Worm (Caenorhabditis elegans) whole organism, L2 larva: ENCODE measurements around the gene srm-1.
"Not testable (repeated sequence)": the region's sequence is repeated elsewhere in the genome, so short reads cannot be mapped to it uniquely, and the experiment has no call there.

Experiments used
- F13H6.1 ChIP-seq: sonication (generic microtip); optimal IDR thresholded peaks from 2 replicates; lab custom pipeline; 2016; ENCODE audit warnings: missing genetic modification characterization, missing compliant biosample characterization
- R02D3.7 ChIP-seq: fragments of 150-350 bp; optimal IDR thresholded peaks from 2 replicates; lab custom pipeline; 2014; ENCODE audit warnings: missing biosample characterization, missing genetic modification characterization
- Y55F3AM.14 ChIP-seq: fragments of 200-800 bp; sonication (Bioruptor generic); optimal IDR thresholded peaks from 2 replicates; lab custom pipeline; 2018; ENCODE audit warnings: mild to moderate bottlenecking, missing genetic modification characterization, missing compliant biosample characterization
- ZK546.5 ChIP-seq: sonication (generic microtip); optimal IDR thresholded peaks from 2 replicates; lab custom pipeline; 2017; ENCODE audit warnings: missing biosample characterization, missing genetic modification characterization
- alr-1 ChIP-seq: fragments of 150-350 bp; optimal IDR thresholded peaks from 2 replicates; lab custom pipeline; 2014; ENCODE audit warnings: missing biosample characterization, missing genetic modification characterization
- aly-2 ChIP-seq: fragments of 150-350 bp; optimal IDR thresholded peaks from 2 replicates; lab custom pipeline; 2014; ENCODE audit warnings: missing biosample characterization, missing genetic modification characterization
- ama-1 ChIP-seq: fragments of 150-350 bp; optimal IDR thresholded peaks from 2 replicates; lab custom pipeline; 2018; ENCODE audit warnings: inconsistent platforms
- blmp-1 ChIP-seq: sonication (generic microtip); optimal IDR thresholded peaks from 2 replicates; lab custom pipeline; 2017; ENCODE audit warnings: missing genetic modification characterization, mild to moderate bottlenecking, missing compliant biosample characterization, antibody characterized with exemption, moderate library complexity; ENCODE audit not compliant: insufficient read depth
- ceh-82 ChIP-seq: fragments of 150-350 bp; optimal IDR thresholded peaks from 2 replicates; lab custom pipeline; 2014; ENCODE audit warnings: missing biosample characterization, missing genetic modification characterization
- crh-2 ChIP-seq: sonication (generic microtip); optimal IDR thresholded peaks from 2 replicates; lab custom pipeline; 2017; ENCODE audit warnings: missing biosample characterization, missing genetic modification characterization
- dmd-4 ChIP-seq: sonication (generic microtip); optimal IDR thresholded peaks from 2 replicates; lab custom pipeline; 2017; ENCODE audit warnings: missing biosample characterization, missing genetic modification characterization
- egl-27 ChIP-seq: sonication (generic microtip); optimal IDR thresholded peaks from 3 replicates; lab custom pipeline; 2017; ENCODE audit warnings: missing biosample characterization, missing genetic modification reagents, missing genetic modification characterization
- elt-3 ChIP-seq: sonication (generic microtip); optimal IDR thresholded peaks from 2 replicates; lab custom pipeline; 2017; ENCODE audit warnings: missing biosample characterization, missing genetic modification characterization
- fos-1 ChIP-seq: fragments of 150-350 bp; optimal IDR thresholded peaks from 2 replicates; lab custom pipeline; 2014; ENCODE audit warnings: missing biosample characterization, missing genetic modification characterization
- lin-11 ChIP-seq: fragments of 150-350 bp; sonication (generic microtip); optimal IDR thresholded peaks from 2 replicates; lab custom pipeline; 2014; ENCODE audit warnings: missing biosample characterization, missing genetic modification characterization, inconsistent platforms, mixed read lengths
- lin-13 ChIP-seq: fragments of 150-350 bp; optimal IDR thresholded peaks from 2 replicates; lab custom pipeline; 2014; ENCODE audit warnings: missing biosample characterization, missing genetic modification reagents, missing genetic modification characterization
- mab-5 ChIP-seq: fragments of 150-350 bp; optimal IDR thresholded peaks from 2 replicates; lab custom pipeline; 2014; ENCODE audit warnings: missing biosample characterization, missing genetic modification characterization
- mbf-1 ChIP-seq: sonication (generic microtip); optimal IDR thresholded peaks from 2 replicates; lab custom pipeline; 2017; ENCODE audit warnings: missing biosample characterization, missing genetic modification characterization
- mdl-1 ChIP-seq, 2 experiments: fragments of 150-350 bp in 1 of 2; sonication (generic microtip) in 1 of 2; optimal IDR thresholded peaks; 2 replicates each; lab custom pipeline; 2017; ENCODE audit warnings: missing biosample characterization in 2 of 2, missing genetic modification characterization in 2 of 2
- nhr-11 ChIP-seq: fragments of 150-350 bp; optimal IDR thresholded peaks from 2 replicates; lab custom pipeline; 2014; ENCODE audit warnings: missing biosample characterization, missing genetic modification characterization
- nhr-12 ChIP-seq: fragments of 150-350 bp; optimal IDR thresholded peaks from 2 replicates; lab custom pipeline; 2014; ENCODE audit warnings: missing biosample characterization, missing genetic modification characterization
- nhr-129 ChIP-seq: fragments of 150-350 bp; optimal IDR thresholded peaks from 2 replicates; lab custom pipeline; 2014; ENCODE audit warnings: missing biosample characterization, missing genetic modification characterization
- nhr-237 ChIP-seq: fragments of 150-350 bp; optimal IDR thresholded peaks from 2 replicates; lab custom pipeline; 2014; ENCODE audit warnings: missing biosample characterization, missing genetic modification characterization
- nhr-25 ChIP-seq: fragments of 150-350 bp; sonication (generic microtip); optimal IDR thresholded peaks from 3 replicates; lab custom pipeline; 2014; ENCODE audit warnings: missing biosample characterization, missing genetic modification characterization
- nhr-77 ChIP-seq: fragments of 150-350 bp; optimal IDR thresholded peaks from 2 replicates; lab custom pipeline; 2014; ENCODE audit warnings: missing biosample characterization, missing genetic modification characterization
- peb-1 ChIP-seq: fragments of 150-350 bp; optimal IDR thresholded peaks from 2 replicates; lab custom pipeline; 2014; ENCODE audit warnings: missing biosample characterization, missing genetic modification characterization
- sem-4 ChIP-seq: fragments of 150-350 bp; optimal IDR thresholded peaks from 2 replicates; lab custom pipeline; 2014; ENCODE audit warnings: missing biosample characterization, missing genetic modification reagents, missing genetic modification characterization
- skn-1 ChIP-seq: sonication (generic microtip); optimal IDR thresholded peaks from 2 replicates; lab custom pipeline; 2017; ENCODE audit warnings: missing biosample characterization, missing genetic modification characterization
- sma-3 ChIP-seq: sonication (generic microtip); optimal IDR thresholded peaks from 2 replicates; lab custom pipeline; 2016; ENCODE audit warnings: missing genetic modification reagents, missing genetic modification characterization, missing compliant biosample characterization
- unc-39 ChIP-seq: fragments of 150-350 bp; optimal IDR thresholded peaks from 2 replicates; lab custom pipeline; 2014; ENCODE audit warnings: missing biosample characterization, missing genetic modification characterization
- unc-62 ChIP-seq: fragments of 150-350 bp; optimal IDR thresholded peaks from 2 replicates; lab custom pipeline; 2014; ENCODE audit warnings: missing biosample characterization, missing genetic modification reagents, missing genetic modification characterization
- zag-1 ChIP-seq: fragments of 150-350 bp; optimal IDR thresholded peaks from 2 replicates; lab custom pipeline; 2014; ENCODE audit warnings: missing biosample characterization, missing genetic modification characterization
- ztf-11 ChIP-seq: sonication (generic microtip); optimal IDR thresholded peaks from 2 replicates; lab custom pipeline; 2017; ENCODE audit warnings: missing biosample characterization, missing genetic modification characterization
- ztf-4 ChIP-seq: fragments of 150-350 bp; optimal IDR thresholded peaks from 2 replicates; lab custom pipeline; 2014; ENCODE audit warnings: missing biosample characterization, missing genetic modification characterization

The srm-1 gene

ce11 chrIV:4995842-4996241 is 16.5 kb upstream of the srm-1 start, which contains the start of gene ssq-2:
TSS of gene ssq-2 (plus strand) at chrIV:4996142.
- TF ChIP-seq ztf-11 (tag; lab: Kevin White, UChicago) (no peak), nhr-77 (tag; lab: Kevin White, UChicago) (no peak), crh-2 (tag; lab: Kevin White, UChicago) (no peak), nhr-25 (tag; lab: Kevin White, UChicago) (no peak), mab-5 (tag; lab: Kevin White, UChicago) (no peak)

- TF ChIP-seq peb-1 (no peak), fos-1 (no peak), ztf-4 (no peak), ceh-82 (tag; lab: Kevin White, UChicago) (no peak), nhr-237 (no peak), aly-2 (tag; lab: Kevin White, UChicago) (no peak), Y55F3AM.14 (no peak), dmd-4 (tag; lab: Kevin White, UChicago) (no peak), skn-1 (tag; lab: Kevin White, UChicago) (no peak), nhr-25 (tag; lab: Kevin White, UChicago) (no peak), mab-5 (tag; lab: Kevin White, UChicago) (no peak), zag-1 (tag; lab: Kevin White, UChicago) (no peak), nhr-129 (tag; lab: Kevin White, UChicago) (no peak), sem-4 (tag; lab: Kevin White, UChicago) (no peak)
These were observed 15.4 kb upstream of the srm-1 start for ce11 chrIV:4996956-4997355.

ce11 chrIV:5002448-5002847 is 9.9 kb upstream of the srm-1 start, which contains the start of gene pes-1:
TSS of gene pes-1 (plus strand) at chrIV:5002748.
- TF ChIP-seq sma-3 (no peak), lin-11 (tag; lab: Kevin White, UChicago) (no peak), mab-5 (tag; lab: Kevin White, UChicago) (no peak), fos-1 (no peak), dmd-4 (tag; lab: Kevin White, UChicago) (no peak)
- TF ChIP-seq, all 48 proteins: peak for 0

- TF ChIP-seq skn-1 (tag; lab: Kevin White, UChicago) (no peak), ceh-82 (tag; lab: Kevin White, UChicago) (no peak), R02D3.7 (tag; lab: Kevin White, UChicago) (no peak), nhr-12 (tag; lab: Kevin White, UChicago) (no peak), lin-11 (tag; lab: Kevin White, UChicago) (no peak), lin-13 (GFP tag; lab: Kevin White, UChicago) (no peak), nhr-11 (tag; lab: Kevin White, UChicago) (no peak), F13H6.1 (tag; lab: Kevin White, UChicago) (no peak), ama-1 (lab: Kevin White, UChicago) (no peak), sem-4 (tag; lab: Kevin White, UChicago) (no peak), unc-39 (no peak), mdl-1 (tag; optimal IDR thresholded peaks at IDR 0.05; lab: Kevin White, UChicago) (no peak)
These were observed 7.2 kb upstream of the srm-1 start for ce11 chrIV:5005154-5005553.

DNA sequence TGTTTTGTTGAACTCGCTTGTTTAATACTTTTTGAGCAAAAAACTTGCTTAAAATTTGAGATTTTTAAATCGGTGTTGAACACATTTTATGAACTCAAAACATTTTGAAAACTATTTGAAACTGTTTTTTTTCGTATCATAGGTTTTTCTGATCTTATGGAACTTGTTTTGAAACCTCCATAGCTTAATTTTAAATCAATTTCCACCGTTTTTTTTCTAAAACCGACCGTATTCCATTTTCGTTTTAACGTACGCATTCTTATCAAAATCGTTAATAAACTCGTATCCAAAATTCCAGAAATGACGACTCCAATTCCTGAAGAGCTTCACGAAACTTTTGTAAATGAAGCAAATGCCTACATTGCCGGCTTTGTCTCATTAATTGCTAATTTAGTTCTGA is 4.0 kb upstream of the srm-1 start, which contains the start of gene srm-2:
srm-2 (plus strand) TSS at position 301 of the 400 bp plus-strand sequence.
- no peak for TF ChIP-seq ZK546.5 (tag; lab: Kevin White, UChicago)
- no peak for TF ChIP-seq lin-11 (tag; lab: Kevin White, UChicago)
- no peak for TF ChIP-seq zag-1 (tag; lab: Kevin White, UChicago)
- no peak for TF ChIP-seq nhr-129 (tag; lab: Kevin White, UChicago)
- no peak for TF ChIP-seq ztf-4
- no peak for TF ChIP-seq egl-27 (tag; lab: Kevin White, UChicago)
- TF ChIP-seq sem-4 (tag; lab: Kevin White, UChicago): no peak
- no peak for TF ChIP-seq mdl-1 (tag; optimal IDR thresholded peaks at IDR 0.05; lab: Kevin White, UChicago)
- TF ChIP-seq nhr-11 (tag; lab: Kevin White, UChicago): no peak
- TF ChIP-seq mbf-1: no peak
- no peak for TF ChIP-seq elt-3 (tag; lab: Kevin White, UChicago)
- no peak for TF ChIP-seq nhr-237
- no peak for TF ChIP-seq unc-62

ce11 chrIV:5016461-5016860 is 4.1 kb downstream of the srm-1 start, which contains the start of gene ssq-4:
TSS of gene ssq-4 (plus strand) at chrIV:5016479.
- TF ChIP-seq nhr-237; alr-1 (tag; lab: Kevin White, UChicago); blmp-1 (tag; lab: Kevin White, UChicago): not testable (repeated sequence)
